Worm (Caenorhabditis elegans) whole organism, L2 larva: ENCODE results near the gene R07C3.3.

Experiments used
- C34F6.9 ChIP-seq: fragments of 150-350 bp; optimal IDR thresholded peaks from 2 replicates; lab custom pipeline; 2014; ENCODE audit warnings: missing biosample characterization, missing genetic modification characterization
- F13H6.1 ChIP-seq: sonication (generic microtip); optimal IDR thresholded peaks from 2 replicates; lab custom pipeline; 2016; ENCODE audit warnings: missing genetic modification characterization, missing compliant biosample characterization
- R02D3.7 ChIP-seq: fragments of 150-350 bp; optimal IDR thresholded peaks from 2 replicates; lab custom pipeline; 2014; ENCODE audit warnings: missing biosample characterization, missing genetic modification characterization
- Y55F3AM.14 ChIP-seq: fragments of 200-800 bp; sonication (Bioruptor generic); optimal IDR thresholded peaks from 2 replicates; lab custom pipeline; 2018; ENCODE audit warnings: mild to moderate bottlenecking, missing genetic modification characterization, missing compliant biosample characterization
- ZK546.5 ChIP-seq: sonication (generic microtip); optimal IDR thresholded peaks from 2 replicates; lab custom pipeline; 2017; ENCODE audit warnings: missing biosample characterization, missing genetic modification characterization
- ama-1 ChIP-seq: fragments of 150-350 bp; optimal IDR thresholded peaks from 2 replicates; lab custom pipeline; 2018; ENCODE audit warnings: inconsistent platforms
- blmp-1 ChIP-seq: sonication (generic microtip); optimal IDR thresholded peaks from 2 replicates; lab custom pipeline; 2017; ENCODE audit warnings: missing genetic modification characterization, mild to moderate bottlenecking, missing compliant biosample characterization, antibody characterized with exemption, moderate library complexity; ENCODE audit not compliant: insufficient read depth
- crh-2 ChIP-seq: sonication (generic microtip); optimal IDR thresholded peaks from 2 replicates; lab custom pipeline; 2017; ENCODE audit warnings: missing biosample characterization, missing genetic modification characterization
- dmd-4 ChIP-seq: sonication (generic microtip); optimal IDR thresholded peaks from 2 replicates; lab custom pipeline; 2017; ENCODE audit warnings: missing biosample characterization, missing genetic modification characterization
- egl-27 ChIP-seq: sonication (generic microtip); optimal IDR thresholded peaks from 3 replicates; lab custom pipeline; 2017; ENCODE audit warnings: missing biosample characterization, missing genetic modification reagents, missing genetic modification characterization
- elt-1 ChIP-seq: fragments of 150-350 bp; optimal IDR thresholded peaks from 2 replicates; lab custom pipeline; 2014; ENCODE audit warnings: missing biosample characterization, missing genetic modification characterization
- elt-3 ChIP-seq: sonication (generic microtip); optimal IDR thresholded peaks from 2 replicates; lab custom pipeline; 2017; ENCODE audit warnings: missing biosample characterization, missing genetic modification characterization
- fos-1 ChIP-seq: fragments of 150-350 bp; optimal IDR thresholded peaks from 2 replicates; lab custom pipeline; 2014; ENCODE audit warnings: missing biosample characterization, missing genetic modification characterization
- gmeb-1 ChIP-seq: fragments of 150-350 bp; optimal IDR thresholded peaks from 2 replicates; lab custom pipeline; 2014; ENCODE audit warnings: missing biosample characterization, missing genetic modification characterization
- lin-11 ChIP-seq: fragments of 150-350 bp; sonication (generic microtip); optimal IDR thresholded peaks from 2 replicates; lab custom pipeline; 2014; ENCODE audit warnings: missing biosample characterization, missing genetic modification characterization, inconsistent platforms, mixed read lengths
- lin-13 ChIP-seq: fragments of 150-350 bp; optimal IDR thresholded peaks from 2 replicates; lab custom pipeline; 2014; ENCODE audit warnings: missing biosample characterization, missing genetic modification reagents, missing genetic modification characterization
- lin-39 ChIP-seq: fragments of 150-350 bp; optimal IDR thresholded peaks from 2 replicates; lab custom pipeline; 2014; ENCODE audit warnings: missing biosample characterization, missing genetic modification reagents, missing genetic modification characterization
- lsy-2 ChIP-seq, 2 experiments: fragments of 150-350 bp in 1 of 2; sonication (generic microtip) in 1 of 2; optimal IDR thresholded peaks; 2 replicates each; lab custom pipeline; 2014 to 2017; ENCODE audit warnings: missing biosample characterization in 2 of 2, missing genetic modification characterization in 2 of 2
- mab-5 ChIP-seq: fragments of 150-350 bp; optimal IDR thresholded peaks from 2 replicates; lab custom pipeline; 2014; ENCODE audit warnings: missing biosample characterization, missing genetic modification characterization
- mbf-1 ChIP-seq: sonication (generic microtip); optimal IDR thresholded peaks from 2 replicates; lab custom pipeline; 2017; ENCODE audit warnings: missing biosample characterization, missing genetic modification characterization
- mdl-1 ChIP-seq, 2 experiments: fragments of 150-350 bp in 1 of 2; sonication (generic microtip) in 1 of 2; optimal IDR thresholded peaks; 2 replicates each; lab custom pipeline; 2017; ENCODE audit warnings: missing biosample characterization in 2 of 2, missing genetic modification characterization in 2 of 2
- nhr-11 ChIP-seq: fragments of 150-350 bp; optimal IDR thresholded peaks from 2 replicates; lab custom pipeline; 2014; ENCODE audit warnings: missing biosample characterization, missing genetic modification characterization
- nhr-129 ChIP-seq: fragments of 150-350 bp; optimal IDR thresholded peaks from 2 replicates; lab custom pipeline; 2014; ENCODE audit warnings: missing biosample characterization, missing genetic modification characterization
- nhr-21 ChIP-seq: fragments of 150-350 bp; optimal IDR thresholded peaks from 2 replicates; lab custom pipeline; 2014; ENCODE audit warnings: missing biosample characterization, missing genetic modification characterization
- nhr-237 ChIP-seq: fragments of 150-350 bp; optimal IDR thresholded peaks from 2 replicates; lab custom pipeline; 2014; ENCODE audit warnings: missing biosample characterization, missing genetic modification characterization
- nhr-6 ChIP-seq: fragments of 150-350 bp; optimal IDR thresholded peaks from 2 replicates; lab custom pipeline; 2014; ENCODE audit warnings: missing biosample characterization, missing genetic modification characterization
- sem-4 ChIP-seq: fragments of 150-350 bp; optimal IDR thresholded peaks from 2 replicates; lab custom pipeline; 2014; ENCODE audit warnings: missing biosample characterization, missing genetic modification reagents, missing genetic modification characterization
- skn-1 ChIP-seq: sonication (generic microtip); optimal IDR thresholded peaks from 2 replicates; lab custom pipeline; 2017; ENCODE audit warnings: missing biosample characterization, missing genetic modification characterization
- sma-3 ChIP-seq: sonication (generic microtip); optimal IDR thresholded peaks from 2 replicates; lab custom pipeline; 2016; ENCODE audit warnings: missing genetic modification reagents, missing genetic modification characterization, missing compliant biosample characterization
- sma-9 ChIP-seq, 2 experiments: fragments of 150-350 bp in 1 of 2; sonication (generic microtip) in 1 of 2; optimal IDR thresholded peaks; 2 replicates each; lab custom pipeline; 2014 to 2016; ENCODE audit warnings: missing genetic modification characterization in 2 of 2, mild to moderate bottlenecking in 1 of 2, missing biosample characterization in 1 of 2, missing compliant biosample characterization in 1 of 2, missing genetic modification reagents in 1 of 2, moderate library complexity in 1 of 2
- unc-39 ChIP-seq: fragments of 150-350 bp; optimal IDR thresholded peaks from 2 replicates; lab custom pipeline; 2014; ENCODE audit warnings: missing biosample characterization, missing genetic modification characterization
- unc-55 ChIP-seq: fragments of 150-350 bp; sonication (generic microtip); optimal IDR thresholded peaks from 3 replicates; lab custom pipeline; 2014; ENCODE audit warnings: missing biosample characterization, missing genetic modification reagents, missing genetic modification characterization
- zag-1 ChIP-seq: fragments of 150-350 bp; optimal IDR thresholded peaks from 2 replicates; lab custom pipeline; 2014; ENCODE audit warnings: missing biosample characterization, missing genetic modification characterization
- ztf-1 ChIP-seq: fragments of 200-800 bp; sonication (Bioruptor generic); conservative IDR thresholded peaks from 2 replicates; pipeline ENCODE4 v1.3.6; 2022; ENCODE audit warnings: missing genetic modification characterization, missing compliant biosample characterization
- ztf-4 ChIP-seq: fragments of 150-350 bp; optimal IDR thresholded peaks from 2 replicates; lab custom pipeline; 2014; ENCODE audit warnings: missing biosample characterization, missing genetic modification characterization

R07C3.3 gene

ce11 chrII:911680-912079 is 27.0 kb upstream of the R07C3.3 start, which contains the start of gene fbxc-31:
Gene fbxc-31 (plus strand): TSS chrII:911980.
- TF ChIP-seq lin-13 (GFP tag; lab: Kevin White, UChicago) (no peak), ztf-1 (GFP tag; lab: Robert Waterston, UW) (no peak), mab-5 (tag; lab: Kevin White, UChicago) (no peak), ztf-4 (tag; lab: Kevin White, UChicago) (no peak), mdl-1 (tag; optimal IDR thresholded peaks at IDR 0.05; lab: Kevin White, UChicago) (no peak), nhr-21 (no peak), C34F6.9 (tag; lab: Kevin White, UChicago) (no peak), nhr-237 (no peak), elt-3 (tag; lab: Kevin White, UChicago) (no peak), ZK546.5 (tag; lab: Kevin White, UChicago) (no peak), blmp-1 (no peak), nhr-11 (tag; lab: Kevin White, UChicago) (no peak), mbf-1 (tag; lab: Kevin White, UChicago) (no peak), gmeb-1 (tag; lab: Kevin White, UChicago) (no peak), lsy-2 (tag; optimal IDR thresholded peaks at IDR 0.05; lab: Kevin White, UChicago) (no peak)

ce11 chrII:913222-913722 is 25.4 kb upstream of the R07C3.3 start, which contains the start of gene fbxc-33:
Gene fbxc-33 (plus strand): TSS chrII:913672.
- TF ChIP-seq C34F6.9 (tag; lab: Kevin White, UChicago) (peak; percentile 67), nhr-6 (tag; lab: Kevin White, UChicago) (no peak), nhr-237 (no peak), R02D3.7 (tag; lab: Kevin White, UChicago) (no peak), fos-1 (peak; percentile 19), unc-55 (GFP tag; lab: Kevin White, UChicago) (peak; percentile 53), F13H6.1 (tag; lab: Kevin White, UChicago) (no peak), lin-39 (no peak), elt-1 (tag; lab: Kevin White, UChicago) (no peak), gmeb-1 (tag; lab: Kevin White, UChicago) (peak; percentile 14), lsy-2 (tag; optimal IDR thresholded peaks at IDR 0.05; lab: Kevin White, UChicago) (no peak), nhr-129 (tag; lab: Kevin White, UChicago) (peak; percentile 1)
- TF ChIP-seq, all 48 proteins: peak for 5

ce11 chrII:915206-915605 is 23.4 kb upstream of the R07C3.3 start:
- TF ChIP-seq sma-3 (GFP tag; lab: Kevin White, UChicago) (peak; percentile 26), ama-1 (lab: Kevin White, UChicago) (no peak), mab-5 (tag; lab: Kevin White, UChicago) (no peak), sma-9 (GFP tag; optimal IDR thresholded peaks at IDR 0.05; lab: Kevin White, UChicago) (peak; percentile 55), sma-9 (tag; optimal IDR thresholded peaks at IDR 0.05; lab: Kevin White, UChicago) (no peak), elt-3 (tag; lab: Kevin White, UChicago) (no peak), dmd-4 (tag; lab: Kevin White, UChicago) (no peak), unc-55 (GFP tag; lab: Kevin White, UChicago) (no peak), gmeb-1 (tag; lab: Kevin White, UChicago) (peak; percentile 59), crh-2 (tag; lab: Kevin White, UChicago) (peak; percentile 30), skn-1 (tag; lab: Kevin White, UChicago) (no peak), fos-1 (peak; percentile 99), egl-27 (tag; lab: Kevin White, UChicago) (peak; percentile 85)

ce11 chrII:915780-916179 is 22.9 kb upstream of the R07C3.3 start, which contains the start of gene fbxc-29:
Gene fbxc-29 (plus strand): TSS chrII:916080.
- TF ChIP-seq lsy-2 (tag; optimal IDR thresholded peaks at IDR 0.05; lab: Kevin White, UChicago) (no peak), elt-1 (tag; lab: Kevin White, UChicago) (no peak), zag-1 (tag; lab: Kevin White, UChicago) (no peak), Y55F3AM.14 (GFP tag; lab: Kevin White, UChicago) (no peak), lin-39 (no peak), sem-4 (no peak), lin-11 (no peak), ztf-1 (GFP tag; lab: Robert Waterston, UW) (no peak), ama-1 (lab: Kevin White, UChicago) (no peak), gmeb-1 (tag; lab: Kevin White, UChicago) (no peak), mdl-1 (tag; optimal IDR thresholded peaks at IDR 0.05; lab: Kevin White, UChicago) (no peak), lin-13 (GFP tag; lab: Kevin White, UChicago) (no peak), F13H6.1 (tag; lab: Kevin White, UChicago) (no peak), unc-39 (tag; lab: Kevin White, UChicago) (no peak), nhr-237 (no peak), nhr-21 (no peak), egl-27 (tag; lab: Kevin White, UChicago) (no peak)
